ENCODE assay signal across 3 fruit fly cellular contexts in genomic region chr2L:15405919-15406318, dm6.
TF ChIP-seq lines count a peak whose summit lies in the region.

No protein-coding gene starts in this region.

- TF ChIP-seq CTCF in whole organism, embryonic (GFP tag; optimal IDR thresholded peaks at IDR 0.05; lab: Kevin White, UChicago), result no peak

TF ChIP-seq in whole organism, embryonic, 481 proteins besides CTCF, POLR2A, EP300 and RAD21:
- TF ChIP-seq dysf (GFP tag; IDR thresholded peaks at IDR 0.05; lab: Robert Waterston, UW) (no peak), CG5953 (GFP tag; IDR thresholded peaks at IDR 0.05; lab: Robert Waterston, UW) (no peak), CG10959 (GFP tag; IDR thresholded peaks at IDR 0.05; lab: Robert Waterston, UW) (no peak), CG15073 (GFP tag; optimal IDR thresholded peaks at IDR 0.05; lab: Kevin White, UChicago) (no peak), Ets65A (GFP tag; lab: Kevin White, UChicago) (peak; percentile 79), Ada2b (GFP tag; IDR thresholded peaks at IDR 0.05; lab: Robert Waterston, UW) (no peak), nom (GFP tag; optimal IDR thresholded peaks at IDR 0.05; lab: Kevin White, UChicago) (peak; percentile 43), sna (GFP tag; IDR thresholded peaks at IDR 0.05; lab: Robert Waterston, UW; ENCODE audit: partially characterized antibody) (no peak), pum (GFP tag; optimal IDR thresholded peaks at IDR 0.05; lab: Kevin White, UChicago) (no peak)

TF ChIP-seq in whole organism, prepupa, 60 proteins besides CTCF, POLR2A, EP300 and RAD21:
- peak; percentile 18 for TF ChIP-seq spab (GFP tag; optimal IDR thresholded peaks at IDR 0.05; lab: Kevin White, UChicago)
- peak; percentile 17 for TF ChIP-seq dsx (GFP tag; optimal IDR thresholded peaks at IDR 0.05; lab: Kevin White, UChicago; ENCODE audit: poor library complexity, severe bottlenecking)
- TF ChIP-seq Gug (GFP tag; IDR thresholded peaks at IDR 0.05; lab: Robert Waterston, UW), result no peak
- no peak for TF ChIP-seq Sox15 (GFP tag; optimal IDR thresholded peaks at IDR 0.05; lab: Kevin White, UChicago)
- no peak for TF ChIP-seq lz (GFP tag; optimal IDR thresholded peaks at IDR 0.05; lab: Kevin White, UChicago)
- peak; percentile 14 to 40 for TF ChIP-seq ss (GFP tag; optimal IDR thresholded peaks at IDR 0.05; lab: Kevin White, UChicago)
- peak; percentile 69 for TF ChIP-seq CG1621 (tag; optimal IDR thresholded peaks at IDR 0.05; lab: Kevin White, UChicago)
- TF ChIP-seq esn (GFP tag; optimal IDR thresholded peaks at IDR 0.05; lab: Kevin White, UChicago), result no peak
- peak; percentile 33 for TF ChIP-seq CG6808 (GFP tag; optimal IDR thresholded peaks at IDR 0.05; lab: Kevin White, UChicago)
- TF ChIP-seq eg (GFP tag; IDR thresholded peaks at IDR 0.05; lab: Robert Waterston, UW), result no peak
- TF ChIP-seq Hr39 (GFP tag; optimal IDR thresholded peaks at IDR 0.05; lab: Kevin White, UChicago), result no peak

TF ChIP-seq in whole organism, pupa, 21 proteins besides CTCF, POLR2A, EP300 and RAD21:
- TF ChIP-seq fd96Ca (GFP tag; IDR thresholded peaks at IDR 0.05; lab: Robert Waterston, UW) (no peak), gl (tag; optimal IDR thresholded peaks at IDR 0.05; lab: Kevin White, UChicago) (peak; percentile 22), CG8159 (tag; optimal IDR thresholded peaks at IDR 0.05; lab: Kevin White, UChicago) (peak; percentile 21), CG13204 (GFP tag; optimal IDR thresholded peaks at IDR 0.05; lab: Kevin White, UChicago) (peak; percentile 56), CG12605 (GFP tag; IDR thresholded peaks at IDR 0.05; lab: Robert Waterston, UW) (no peak), CG15710 (tag; optimal IDR thresholded peaks at IDR 0.05; lab: Kevin White, UChicago) (peak; percentile 23)
